Worm (Caenorhabditis elegans) whole organism, L3 larva: Measurements from ENCODE around the gene R107.9.

ENCODE experiments used
- R02D3.7 ChIP-seq: fragments of 150-350 bp; optimal IDR thresholded peaks from 2 replicates; lab custom pipeline; 2014; ENCODE audit warnings: missing biosample characterization, missing genetic modification characterization
- ZK546.5 ChIP-seq: sonication (generic microtip); optimal IDR thresholded peaks from 2 replicates; lab custom pipeline; 2017; ENCODE audit warnings: missing biosample characterization, missing genetic modification characterization
- aly-2 ChIP-seq: fragments of 150-350 bp; optimal IDR thresholded peaks from 2 replicates; lab custom pipeline; 2014; ENCODE audit warnings: missing biosample characterization, missing genetic modification characterization
- ama-1 ChIP-seq: fragments of 150-350 bp; optimal IDR thresholded peaks from 2 replicates; lab custom pipeline; 2018
- ceh-16 ChIP-seq: sonication (generic microtip); optimal IDR thresholded peaks from 2 replicates; lab custom pipeline; 2017; ENCODE audit warnings: missing biosample characterization, missing genetic modification characterization
- ceh-28 ChIP-seq: fragments of 150-350 bp; optimal IDR thresholded peaks from 2 replicates; lab custom pipeline; 2014; ENCODE audit warnings: missing biosample characterization, missing genetic modification reagents, missing genetic modification characterization
- ceh-82 ChIP-seq: fragments of 150-350 bp; optimal IDR thresholded peaks from 2 replicates; lab custom pipeline; 2014; ENCODE audit warnings: missing biosample characterization, missing genetic modification characterization
- ceh-9 ChIP-seq: sonication (generic microtip); optimal IDR thresholded peaks from 2 replicates; lab custom pipeline; 2018; ENCODE audit warnings: missing biosample characterization, missing genetic modification characterization
- daf-12 ChIP-seq: fragments of 150-350 bp; optimal IDR thresholded peaks from 2 replicates; lab custom pipeline; 2014; ENCODE audit warnings: missing biosample characterization, missing genetic modification reagents, missing genetic modification characterization
- egl-27 ChIP-seq: sonication (generic microtip); optimal IDR thresholded peaks from 4 replicates; lab custom pipeline; 2017; ENCODE audit warnings: missing biosample characterization, missing genetic modification reagents, missing genetic modification characterization
- egl-5 ChIP-seq: fragments of 150-350 bp; optimal IDR thresholded peaks from 2 replicates; lab custom pipeline; 2017; ENCODE audit warnings: missing biosample characterization, missing genetic modification reagents, missing genetic modification characterization, inconsistent platforms
- elt-1 ChIP-seq: fragments of 150-350 bp; optimal IDR thresholded peaks from 2 replicates; lab custom pipeline; 2014; ENCODE audit warnings: missing biosample characterization, missing genetic modification characterization
- elt-2 ChIP-seq: sonication (generic microtip); optimal IDR thresholded peaks from 2 replicates; lab custom pipeline; 2016; ENCODE audit warnings: missing genetic modification reagents, mild to moderate bottlenecking, missing genetic modification characterization, missing compliant biosample characterization
- elt-3 ChIP-seq, 3 experiments: fragments of 150-350 bp in 1 of 3; sonication (generic microtip) in 2 of 3; optimal IDR thresholded peaks; 2 replicates in 2 of 3; 4 replicates in 1 of 3; lab custom pipeline; 2014 to 2017; ENCODE audit warnings: missing biosample characterization in 3 of 3, missing genetic modification characterization in 3 of 3
- eor-1 ChIP-seq, 2 experiments: fragments of 150-350 bp; optimal IDR thresholded peaks; 2 replicates each; lab custom pipeline; 2014 to 2018; ENCODE audit warnings: missing biosample characterization in 2 of 2, missing genetic modification characterization in 2 of 2
- fkh-2 ChIP-seq: fragments of 150-350 bp; optimal IDR thresholded peaks from 2 replicates; lab custom pipeline; 2014; ENCODE audit warnings: missing biosample characterization, missing genetic modification reagents, missing genetic modification characterization
- fos-1 ChIP-seq: fragments of 150-350 bp; optimal IDR thresholded peaks from 2 replicates; lab custom pipeline; 2014; ENCODE audit warnings: missing biosample characterization, missing genetic modification characterization
- jun-1 ChIP-seq: fragments of 150-350 bp; optimal IDR thresholded peaks from 2 replicates; lab custom pipeline; 2014; ENCODE audit warnings: missing biosample characterization, missing genetic modification reagents, missing genetic modification characterization
- lin-15B ChIP-seq: fragments of 150-350 bp; optimal IDR thresholded peaks from 2 replicates; lab custom pipeline; 2014; ENCODE audit warnings: missing biosample characterization, missing genetic modification characterization
- lin-39 ChIP-seq: fragments of 150-350 bp; optimal IDR thresholded peaks from 2 replicates; lab custom pipeline; 2018; ENCODE audit warnings: missing biosample characterization, missing genetic modification reagents, missing genetic modification characterization
- lsy-12 ChIP-seq: sonication (generic microtip); optimal IDR thresholded peaks from 2 replicates; lab custom pipeline; 2016; ENCODE audit warnings: mild to moderate bottlenecking, missing genetic modification characterization, missing compliant biosample characterization
- mdl-1 ChIP-seq: fragments of 150-350 bp; optimal IDR thresholded peaks from 2 replicates; lab custom pipeline; 2014; ENCODE audit warnings: missing biosample characterization, missing genetic modification characterization
- nfya-1 ChIP-seq: sonication (generic microtip); optimal IDR thresholded peaks from 2 replicates; lab custom pipeline; 2017; ENCODE audit warnings: missing genetic modification characterization, mild to moderate bottlenecking, missing compliant biosample characterization, antibody characterized with exemption, moderate library complexity; ENCODE audit not compliant: insufficient read depth
- nhr-11 ChIP-seq: fragments of 150-350 bp; optimal IDR thresholded peaks from 2 replicates; lab custom pipeline; 2014; ENCODE audit warnings: missing biosample characterization, missing genetic modification characterization
- nhr-237 ChIP-seq: fragments of 150-350 bp; optimal IDR thresholded peaks from 2 replicates; lab custom pipeline; 2014; ENCODE audit warnings: missing biosample characterization, missing genetic modification characterization
- nhr-25 ChIP-seq: sonication (generic microtip); optimal IDR thresholded peaks from 2 replicates; lab custom pipeline; 2017; ENCODE audit warnings: missing biosample characterization, missing genetic modification characterization
- nhr-28 ChIP-seq: fragments of 150-350 bp; optimal IDR thresholded peaks from 2 replicates; lab custom pipeline; 2014; ENCODE audit warnings: missing biosample characterization, missing genetic modification characterization
- nhr-43 ChIP-seq: sonication (generic microtip); optimal IDR thresholded peaks from 2 replicates; lab custom pipeline; 2016; ENCODE audit warnings: mild to moderate bottlenecking, missing genetic modification characterization, missing compliant biosample characterization; ENCODE audit not compliant: poor library complexity, severe bottlenecking
- nhr-67 ChIP-seq: fragments of 150-350 bp; optimal IDR thresholded peaks from 2 replicates; lab custom pipeline; 2014; ENCODE audit warnings: missing biosample characterization, missing genetic modification characterization
- nhr-77 ChIP-seq: fragments of 150-350 bp; optimal IDR thresholded peaks from 2 replicates; lab custom pipeline; 2014; ENCODE audit warnings: missing biosample characterization, missing genetic modification characterization
- pha-4 ChIP-seq: fragments of 150-350 bp; optimal IDR thresholded peaks from 2 replicates; lab custom pipeline; 2014; ENCODE audit warnings: missing biosample characterization, missing genetic modification reagents, missing genetic modification characterization
- pqm-1 ChIP-seq: fragments of 150-350 bp; optimal IDR thresholded peaks from 2 replicates; lab custom pipeline; 2017; ENCODE audit warnings: missing biosample characterization, missing genetic modification characterization, inconsistent platforms
- sea-2 ChIP-seq: fragments of 150-350 bp; sonication (generic microtip); optimal IDR thresholded peaks from 4 replicates; lab custom pipeline; 2014; ENCODE audit warnings: missing biosample characterization, missing genetic modification reagents, missing genetic modification characterization
- skn-1 ChIP-seq: fragments of 150-350 bp; optimal IDR thresholded peaks from 2 replicates; lab custom pipeline; 2014; ENCODE audit warnings: missing biosample characterization, missing genetic modification characterization
- snpc-4 ChIP-seq: fragments of 150-350 bp; optimal IDR thresholded peaks from 2 replicates; lab custom pipeline; 2014; ENCODE audit warnings: missing biosample characterization, missing genetic modification characterization
- tbx-2 ChIP-seq: sonication (generic microtip); optimal IDR thresholded peaks from 2 replicates; lab custom pipeline; 2016; ENCODE audit warnings: mild to moderate bottlenecking, missing genetic modification characterization, missing compliant biosample characterization
- unc-39 ChIP-seq: sonication (generic microtip); optimal IDR thresholded peaks from 4 replicates; lab custom pipeline; 2017; ENCODE audit warnings: missing biosample characterization, missing genetic modification characterization
- unc-62 ChIP-seq: fragments of 150-350 bp; sonication (generic microtip); optimal IDR thresholded peaks from 4 replicates; lab custom pipeline; 2014; ENCODE audit warnings: missing biosample characterization, missing genetic modification reagents, missing genetic modification characterization
- ztf-11 ChIP-seq: fragments of 150-350 bp; optimal IDR thresholded peaks from 2 replicates; lab custom pipeline; 2014; ENCODE audit warnings: missing biosample characterization, missing genetic modification characterization
- ztf-4 ChIP-seq: fragments of 150-350 bp; optimal IDR thresholded peaks from 2 replicates; lab custom pipeline; 2014; ENCODE audit warnings: missing biosample characterization, missing genetic modification characterization

R107.9 gene

ce11 chrIII:9007183-9007582 lies 30.6 kb upstream of the R107.9 start:
- TF ChIP-seq elt-3 (tag; optimal IDR thresholded peaks at IDR 0.05; lab: Kevin White, UChicago): no peak
- TF ChIP-seq ZK546.5 (tag; lab: Kevin White, UChicago): no peak
- no peak for TF ChIP-seq nhr-237
- TF ChIP-seq eor-1 (tag; optimal IDR thresholded peaks at IDR 0.05; lab: Kevin White, UChicago): no peak
- TF ChIP-seq daf-12 (tag; lab: Kevin White, UChicago): no peak
- TF ChIP-seq unc-39 (tag; lab: Kevin White, UChicago): no peak
- no peak for TF ChIP-seq mdl-1
- no peak for TF ChIP-seq ztf-11 (tag; lab: Kevin White, UChicago)
- no peak for TF ChIP-seq egl-27
- no peak for TF ChIP-seq ztf-4 (tag; lab: Kevin White, UChicago)
- TF ChIP-seq pqm-1 (tag; lab: Kevin White, UChicago): peak; percentile 53
- no peak for TF ChIP-seq tbx-2 (tag; lab: Kevin White, UChicago)
- TF ChIP-seq elt-1: no peak
- peak; percentile 70 for TF ChIP-seq pha-4
- TF ChIP-seq nfya-1 (tag; lab: Kevin White, UChicago): peak; percentile 12
- no peak for TF ChIP-seq skn-1 (tag; lab: Kevin White, UChicago)
- TF ChIP-seq egl-5: peak; percentile 27
- no peak for TF ChIP-seq nhr-77 (tag; lab: Kevin White, UChicago)
- no peak for TF ChIP-seq sea-2
- TF ChIP-seq ceh-82 (tag; lab: Kevin White, UChicago): no peak
- no peak for TF ChIP-seq jun-1 (tag; lab: Kevin White, UChicago)
- peak; percentile 39 for TF ChIP-seq lin-39 (tag; lab: Kevin White, UChicago)
- no peak for TF ChIP-seq nhr-28
- no peak for TF ChIP-seq nhr-43 (tag; lab: Kevin White, UChicago)
- TF ChIP-seq lin-15B (tag; lab: Kevin White, UChicago): no peak
- TF ChIP-seq elt-2 (tag; lab: Kevin White, UChicago): peak; percentile 61

- no peak for TF ChIP-seq lsy-12 (tag; lab: Kevin White, UChicago)
Observed at ce11 chrIII:9010047-9010446, 27.7 kb upstream of the R107.9 start, which contains the start of gene F59B2.8. TSS of gene F59B2.8 (minus strand) at chrIII:9010197.

- TF ChIP-seq nhr-67 (tag; lab: Kevin White, UChicago) (no peak), ceh-9 (tag; lab: Kevin White, UChicago) (no peak), ztf-11 (tag; lab: Kevin White, UChicago) (no peak), tbx-2 (tag; lab: Kevin White, UChicago) (no peak), nfya-1 (tag; lab: Kevin White, UChicago) (no peak), mdl-1 (no peak), aly-2 (tag; lab: Kevin White, UChicago) (no peak), lin-39 (tag; lab: Kevin White, UChicago) (no peak), fkh-2 (tag; lab: Kevin White, UChicago) (no peak), nhr-25 (tag; lab: Kevin White, UChicago) (no peak), pqm-1 (tag; lab: Kevin White, UChicago) (no peak)
Observed at ce11 chrIII:9012309-9012708, 25.4 kb upstream of the R107.9 start, which contains the start of gene F59B2.9. TSS of gene F59B2.9 (minus strand) at chrIII:9012409.

ce11 chrIII:9017181-9017651 lies 20.5 kb upstream of the R107.9 start, which contains the start of gene F59B2.12:
TSS of gene F59B2.12 (plus strand) at chrIII:9017601.
- TF ChIP-seq pha-4: no peak
- no peak for TF ChIP-seq snpc-4 (tag; lab: Kevin White, UChicago)
- no peak for TF ChIP-seq fos-1
- TF ChIP-seq jun-1 (tag; lab: Kevin White, UChicago): no peak
- no peak for TF ChIP-seq nhr-11 (tag; lab: Kevin White, UChicago)
- no peak for TF ChIP-seq unc-39 (tag; lab: Kevin White, UChicago)
- TF ChIP-seq skn-1 (tag; lab: Kevin White, UChicago): no peak
- no peak for TF ChIP-seq pqm-1 (tag; lab: Kevin White, UChicago)
- TF ChIP-seq R02D3.7 (tag; lab: Kevin White, UChicago): no peak
- TF ChIP-seq ceh-16 (tag; lab: Kevin White, UChicago): no peak
- TF ChIP-seq ceh-28 (tag; lab: Kevin White, UChicago): no peak
- TF ChIP-seq unc-62 (GFP tag; lab: Kevin White, UChicago): no peak
- no peak for TF ChIP-seq ceh-9 (tag; lab: Kevin White, UChicago)
- no peak for TF ChIP-seq egl-27
- TF ChIP-seq ama-1 (lab: Kevin White, UChicago): no peak
- TF ChIP-seq elt-3 (tag; optimal IDR thresholded peaks at IDR 0.05; lab: Kevin White, UChicago): no peak
- TF ChIP-seq fkh-2 (tag; lab: Kevin White, UChicago): no peak
- TF ChIP-seq nhr-237: no peak
- TF ChIP-seq tbx-2 (tag; lab: Kevin White, UChicago): no peak
